Worm (Caenorhabditis elegans) whole organism, late embryonic: ENCODE data around the gene ciao-2B.

Experiments used
- K02D7.2 ChIP-seq: sonication (generic microtip); optimal IDR thresholded peaks from 2 replicates; lab custom pipeline; 2017; ENCODE audit warnings: mild to moderate bottlenecking, missing genetic modification characterization, missing compliant biosample characterization
- Y22D7AL.16 ChIP-seq: sonication (generic microtip); optimal IDR thresholded peaks from 2 replicates; lab custom pipeline; 2016; ENCODE audit warnings: missing genetic modification characterization, missing compliant biosample characterization
- ama-1 ChIP-seq: fragments of 150-350 bp; optimal IDR thresholded peaks from 2 replicates; lab custom pipeline; 2014
- ceh-14 ChIP-seq: sonication (generic microtip); optimal IDR thresholded peaks from 2 replicates; lab custom pipeline; 2016; ENCODE audit warnings: missing genotype, missing genetic modification characterization, missing compliant biosample characterization
- ceh-18 ChIP-seq: sonication (generic microtip); optimal IDR thresholded peaks from 2 replicates; lab custom pipeline; 2016; ENCODE audit warnings: missing genetic modification characterization, missing compliant biosample characterization
- ceh-2 ChIP-seq: sonication (generic microtip); optimal IDR thresholded peaks from 2 replicates; lab custom pipeline; 2016; ENCODE audit warnings: missing genotype, missing genetic modification characterization, missing compliant biosample characterization
- ceh-31 ChIP-seq: sonication (generic microtip); optimal IDR thresholded peaks from 2 replicates; lab custom pipeline; 2016; ENCODE audit warnings: missing genetic modification characterization, missing compliant biosample characterization
- ceh-34 ChIP-seq: sonication (generic microtip); optimal IDR thresholded peaks from 2 replicates; lab custom pipeline; 2016; ENCODE audit warnings: mild to moderate bottlenecking, missing genetic modification characterization, missing compliant biosample characterization
- ceh-6 ChIP-seq: fragments of 200-800 bp; sonication (Bioruptor generic); optimal IDR thresholded peaks from 2 replicates; lab custom pipeline; 2018; ENCODE audit warnings: mild to moderate bottlenecking, missing genetic modification characterization, missing compliant biosample characterization
- ceh-9 ChIP-seq: sonication (generic microtip); optimal IDR thresholded peaks from 2 replicates; lab custom pipeline; 2016; ENCODE audit warnings: mild to moderate bottlenecking, missing genetic modification characterization, inconsistent platforms, missing compliant biosample characterization
- che-1 ChIP-seq: sonication (generic microtip); optimal IDR thresholded peaks from 2 replicates; lab custom pipeline; 2016; ENCODE audit warnings: mild to moderate bottlenecking, missing genetic modification characterization, missing compliant biosample characterization
- dmd-4 ChIP-seq: sonication (generic microtip); optimal IDR thresholded peaks from 2 replicates; lab custom pipeline; 2016; ENCODE audit warnings: borderline replicate concordance, missing genetic modification characterization, missing compliant biosample characterization
- dve-1 ChIP-seq: sonication (generic microtip); optimal IDR thresholded peaks from 2 replicates; lab custom pipeline; 2017; ENCODE audit warnings: antibody characterized with exemption, mild to moderate bottlenecking, missing genetic modification characterization, missing compliant biosample characterization
- elt-4 ChIP-seq: sonication (generic microtip); optimal IDR thresholded peaks from 2 replicates; lab custom pipeline; 2016; ENCODE audit warnings: missing genetic modification characterization, missing compliant biosample characterization
- fax-1 ChIP-seq: sonication (generic microtip); optimal IDR thresholded peaks from 2 replicates; lab custom pipeline; 2016; ENCODE audit warnings: missing genotype, missing genetic modification characterization, missing compliant biosample characterization
- fkh-6 ChIP-seq: sonication (generic microtip); optimal IDR thresholded peaks from 2 replicates; lab custom pipeline; 2016; ENCODE audit warnings: missing genetic modification characterization, missing compliant biosample characterization
- gmeb-2 ChIP-seq: sonication (generic microtip); optimal IDR thresholded peaks from 2 replicates; lab custom pipeline; 2016; ENCODE audit warnings: missing genetic modification characterization, inconsistent platforms, missing compliant biosample characterization
- hlh-13 ChIP-seq: fragments of 200-800 bp; sonication (Bioruptor generic); optimal IDR thresholded peaks from 2 replicates; lab custom pipeline; 2018; ENCODE audit warnings: mild to moderate bottlenecking, missing genetic modification characterization, missing compliant biosample characterization
- hlh-8 ChIP-seq: sonication (generic microtip); optimal IDR thresholded peaks from 2 replicates; lab custom pipeline; 2016; ENCODE audit warnings: missing genotype, missing genetic modification characterization, missing compliant biosample characterization
- lim-6 ChIP-seq: sonication (generic microtip); optimal IDR thresholded peaks from 2 replicates; lab custom pipeline; 2016; ENCODE audit warnings: missing genetic modification characterization, missing compliant biosample characterization
- lin-11 ChIP-seq: fragments of 200-800 bp; sonication (Bioruptor generic); optimal IDR thresholded peaks from 2 replicates; lab custom pipeline; 2018; ENCODE audit warnings: mild to moderate bottlenecking, missing genetic modification characterization, missing compliant biosample characterization
- madf-2 ChIP-seq: sonication (generic microtip); optimal IDR thresholded peaks from 2 replicates; lab custom pipeline; 2017; ENCODE audit warnings: missing genetic modification characterization, missing compliant biosample characterization
- npax-4 ChIP-seq: sonication (generic microtip); optimal IDR thresholded peaks from 2 replicates; lab custom pipeline; 2016; ENCODE audit warnings: missing genetic modification characterization, missing compliant biosample characterization
- pag-3 ChIP-seq: sonication (generic microtip); optimal IDR thresholded peaks from 2 replicates; lab custom pipeline; 2016; ENCODE audit warnings: missing compliant biosample characterization, missing genetic modification characterization, borderline replicate concordance
- pat-9 ChIP-seq: fragments of 200-800 bp; sonication (Bioruptor generic); optimal IDR thresholded peaks from 2 replicates; lab custom pipeline; 2018; ENCODE audit warnings: mild to moderate bottlenecking, missing genetic modification characterization, moderate library complexity, missing compliant biosample characterization
- pha-4 ChIP-seq: fragments of 150-350 bp; optimal IDR thresholded peaks from 2 replicates; lab custom pipeline; 2018; ENCODE audit warnings: missing biosample characterization, missing genetic modification reagents, missing genetic modification characterization
- pqm-1 ChIP-seq: sonication (generic microtip); optimal IDR thresholded peaks from 2 replicates; lab custom pipeline; 2016; ENCODE audit warnings: missing genetic modification characterization, missing compliant biosample characterization
- ref-2 ChIP-seq: sonication (generic microtip); optimal IDR thresholded peaks from 2 replicates; lab custom pipeline; 2016; ENCODE audit warnings: missing genetic modification characterization, missing compliant biosample characterization
- sox-2 ChIP-seq: fragments of 200-800 bp; sonication (Bioruptor generic); IDR thresholded peaks from 2 replicates; pipeline ENCODE4 v1.3.6; 2022; ENCODE audit warnings: missing genetic modification reagents, missing genetic modification characterization, missing compliant biosample characterization
- syd-9 ChIP-seq: sonication (generic microtip); optimal IDR thresholded peaks from 2 replicates; lab custom pipeline; 2016; ENCODE audit warnings: mild to moderate bottlenecking, missing genetic modification characterization, moderate library complexity, missing compliant biosample characterization
- tbx-2 ChIP-seq: sonication (generic microtip); optimal IDR thresholded peaks from 2 replicates; lab custom pipeline; 2016; ENCODE audit warnings: missing genetic modification characterization, missing compliant biosample characterization
- tbx-7 ChIP-seq: sonication (generic microtip); optimal IDR thresholded peaks from 2 replicates; lab custom pipeline; 2016; ENCODE audit warnings: missing genotype, missing genetic modification characterization, missing compliant biosample characterization
- ttx-3 ChIP-seq: sonication (generic microtip); optimal IDR thresholded peaks from 2 replicates; lab custom pipeline; 2016; ENCODE audit warnings: missing genetic modification reagents, missing genetic modification characterization, missing compliant biosample characterization
- unc-3 ChIP-seq, 2 experiments: fragments of 200-800 bp in 1 of 2; sonication (Bioruptor generic) in 1 of 2; sonication (generic microtip) in 1 of 2; conservative IDR thresholded peaks in 1 of 2; optimal IDR thresholded peaks in 1 of 2; 2 replicates each; pipeline versions ENCODE4 v1.3.6 to Lab custom; 2016 to 2022; ENCODE audit warnings: missing compliant biosample characterization in 2 of 2, missing genetic modification characterization in 2 of 2, missing genetic modification reagents in 1 of 2
- unc-42 ChIP-seq: sonication (generic microtip); optimal IDR thresholded peaks from 2 replicates; lab custom pipeline; 2016; ENCODE audit warnings: missing genotype, missing genetic modification characterization, missing compliant biosample characterization
- zip-5 ChIP-seq: sonication (generic microtip); optimal IDR thresholded peaks from 2 replicates; lab custom pipeline; 2016; ENCODE audit warnings: missing genetic modification characterization, missing compliant biosample characterization

ciao-2B gene

ce11 chrIII:13393647-13394046 lies 45.7 kb downstream of the ciao-2B start, which contains the start of gene qdpr-1:
Gene qdpr-1, plus strand, starts transcription at chrIII:13393910.
- TF ChIP-seq unc-3 (GFP tag; conservative IDR thresholded peaks at IDR 0.05; lab: Robert Waterston, UW) (no peak), unc-3 (tag; optimal IDR thresholded peaks at IDR 0.05; lab: Kevin White, UChicago) (no peak), ceh-9 (tag; lab: Kevin White, UChicago) (no peak), Y22D7AL.16 (tag; lab: Kevin White, UChicago) (no peak), zip-5 (tag; lab: Kevin White, UChicago) (no peak), ceh-31 (no peak), pqm-1 (no peak), che-1 (tag; lab: Kevin White, UChicago) (no peak), unc-42 (no peak)

DNA sequence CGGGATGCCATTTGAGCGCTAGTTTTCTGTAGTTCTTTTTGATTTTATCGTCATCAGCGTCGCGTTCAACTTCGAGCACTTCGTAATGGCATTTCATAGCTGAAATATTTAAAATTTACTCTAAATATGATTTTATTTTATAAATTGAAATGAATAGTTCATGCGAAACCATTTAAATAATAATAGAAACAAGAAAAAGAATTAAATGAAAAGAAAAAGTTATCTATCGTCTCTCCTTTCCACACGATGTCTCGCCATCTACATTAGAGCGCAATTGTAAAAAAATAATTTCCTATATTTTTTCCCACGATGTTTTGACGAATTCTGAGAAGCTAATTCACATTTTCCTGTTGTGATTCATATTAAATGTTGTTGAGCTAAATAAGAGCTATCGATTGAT lies 46.1 kb downstream of the ciao-2B start, which contains the start of gene dnj-17:
dnj-17 (minus strand) TSS at position 101 of the 400 bp plus-strand sequence.
- no peak for TF ChIP-seq ceh-9 (tag; lab: Kevin White, UChicago)

- TF ChIP-seq madf-2 (no peak), sox-2 (GFP tag; lab: Robert Waterston, UW) (no peak), ceh-18 (tag; lab: Kevin White, UChicago) (no peak), ceh-2 (tag; lab: Kevin White, UChicago) (no peak), elt-4 (tag; lab: Kevin White, UChicago) (no peak), hlh-8 (tag; lab: Kevin White, UChicago) (no peak), ceh-6 (no peak), Y22D7AL.16 (tag; lab: Kevin White, UChicago) (no peak), pha-4 (tag; lab: Kevin White, UChicago) (no peak), fax-1 (tag; lab: Kevin White, UChicago) (no peak), fkh-6 (tag; lab: Kevin White, UChicago) (no peak), unc-42 (no peak), gmeb-2 (tag; lab: Kevin White, UChicago) (no peak), ref-2 (tag; lab: Kevin White, UChicago) (no peak), syd-9 (tag; lab: Kevin White, UChicago) (no peak), K02D7.2 (tag; lab: Kevin White, UChicago) (no peak), hlh-13 (GFP tag; lab: Kevin White, UChicago) (no peak)
Observed at ce11 chrIII:13390789-13391188, 48.6 kb downstream of the ciao-2B start.

DNA sequence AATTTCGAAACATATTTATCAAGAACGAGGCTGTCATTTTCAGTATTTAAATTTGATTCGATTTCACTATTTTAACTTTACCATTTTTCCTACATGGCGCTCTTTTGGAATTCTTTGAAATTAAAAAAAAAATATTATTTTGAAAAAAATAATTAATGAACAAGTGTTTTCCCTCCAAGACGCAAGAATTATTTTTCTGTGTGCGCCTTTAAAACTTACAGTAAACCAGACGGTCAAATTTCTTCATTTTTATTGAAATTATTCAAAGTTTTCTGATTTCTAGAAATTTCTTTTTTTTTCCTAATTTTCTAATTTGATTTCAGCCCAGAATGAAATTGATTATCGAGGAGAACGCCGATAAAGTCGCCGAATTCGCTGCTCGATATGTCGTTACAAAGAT lies 50.3 kb downstream of the ciao-2B start, which contains the start of gene T03F6.3:
T03F6.3 (plus strand) TSS at position 318 of the 400 bp plus-strand sequence.
- no peak for TF ChIP-seq dve-1 (tag; lab: Kevin White, UChicago)
- no peak for TF ChIP-seq pag-3 (tag; lab: Kevin White, UChicago)
- TF ChIP-seq ceh-34 (tag; lab: Kevin White, UChicago) = no peak
- no peak for TF ChIP-seq lin-11 (tag; lab: Kevin White, UChicago)
- TF ChIP-seq madf-2 = no peak
- no peak for TF ChIP-seq elt-4 (tag; lab: Kevin White, UChicago)
- TF ChIP-seq tbx-2 (tag; lab: Kevin White, UChicago) = no peak
- no peak for TF ChIP-seq ama-1 (lab: Kevin White, UChicago)
- TF ChIP-seq npax-4 = no peak
- TF ChIP-seq ceh-6 = no peak
- TF ChIP-seq dmd-4 = no peak
- TF ChIP-seq pat-9 = no peak
- no peak for TF ChIP-seq ceh-14
- no peak for TF ChIP-seq lim-6 (tag; lab: Kevin White, UChicago)
- no peak for TF ChIP-seq tbx-7 (tag; lab: Kevin White, UChicago)
- no peak for TF ChIP-seq ttx-3 (tag; lab: Kevin White, UChicago)
- TF ChIP-seq, all 69 proteins: peak for 0
